Worm (Caenorhabditis elegans): ENCODE measurements around the gene F46B6.13.
A peak's percentile ranks its signal among the peaks of the same experiment; 100 is the strongest.

The F46B6.13 gene

ce11 chrV:9789657-9790261 lies 9.2 kb downstream of the F46B6.13 start, which contains the start of gene ztf-7:
Gene ztf-7 (minus strand): TSS chrV:9789707.
- peak; percentile 46 for TF ChIP-seq F13C5.2 (tag; optimal IDR thresholded peaks at IDR 0.05)
- no peak for TF ChIP-seq ceh-13 (GFP tag; optimal IDR thresholded peaks at IDR 0.05)

ce11 chrV:9786721-9787131 lies 12.2 kb downstream of the F46B6.13 start, which contains the start of gene F46B6.6:
Gene F46B6.6 (minus strand): TSS chrV:9786868.
- no peak for TF ChIP-seq tbx-37 (GFP tag; conservative IDR thresholded peaks at IDR 0.05)
- TF ChIP-seq ama-1 (optimal IDR thresholded peaks at IDR 0.05): peak; percentile 44

- no peak for TF ChIP-seq hnd-1 (tag; optimal IDR thresholded peaks at IDR 0.05)
- TF ChIP-seq tra-4 (tag; optimal IDR thresholded peaks at IDR 0.05): no peak
- TF ChIP-seq tbx-37 (GFP tag; conservative IDR thresholded peaks at IDR 0.05): no peak
- no peak for TF ChIP-seq tbx-11 (GFP tag; IDR thresholded peaks at IDR 0.05)
- TF ChIP-seq ceh-36 (tag; optimal IDR thresholded peaks at IDR 0.05): no peak
- TF ChIP-seq ama-1 (optimal IDR thresholded peaks at IDR 0.05): no peak
- TF ChIP-seq hmbx-1 (tag; optimal IDR thresholded peaks at IDR 0.05): no peak
- TF ChIP-seq ets-7 (tag; optimal IDR thresholded peaks at IDR 0.05): no peak
- no peak for TF ChIP-seq pes-1 (GFP tag; IDR thresholded peaks at IDR 0.05)
- TF ChIP-seq flt-1 (GFP tag; IDR thresholded peaks at IDR 0.05): no peak
- TF ChIP-seq hmg-4 (GFP tag; optimal IDR thresholded peaks at IDR 0.05): no peak
- no peak for TF ChIP-seq sea-1 (GFP tag; conservative IDR thresholded peaks at IDR 0.05)
Measured at ce11 chrV:9784215-9784614, 14.8 kb downstream of the F46B6.13 start.

- no peak for TF ChIP-seq ceh-13 (GFP tag; optimal IDR thresholded peaks at IDR 0.05)
Measured at ce11 chrV:9782969-9783368, 16.0 kb downstream of the F46B6.13 start, which contains the start of gene F46B6.5. Gene F46B6.5 (minus strand): TSS chrV:9783069.

- no peak for TF ChIP-seq hnd-1 (tag; optimal IDR thresholded peaks at IDR 0.05)
- no peak for TF ChIP-seq ceh-13 (GFP tag; optimal IDR thresholded peaks at IDR 0.05)
- no peak for TF ChIP-seq ceh-36 (tag; optimal IDR thresholded peaks at IDR 0.05)
- no peak for TF ChIP-seq F13C5.2 (tag; optimal IDR thresholded peaks at IDR 0.05)
- no peak for TF ChIP-seq tra-4 (tag; optimal IDR thresholded peaks at IDR 0.05)
- no peak for TF ChIP-seq ama-1 (optimal IDR thresholded peaks at IDR 0.05)
- TF ChIP-seq scrt-1 (GFP tag; IDR thresholded peaks at IDR 0.05): no peak
- no peak for TF ChIP-seq hmbx-1 (tag; optimal IDR thresholded peaks at IDR 0.05)
- TF ChIP-seq pes-1 (GFP tag; IDR thresholded peaks at IDR 0.05): no peak
- TF ChIP-seq aly-1 (tag; optimal IDR thresholded peaks at IDR 0.05): no peak
- TF ChIP-seq hmg-4 (GFP tag; optimal IDR thresholded peaks at IDR 0.05): no peak
- no peak for TF ChIP-seq flt-1 (GFP tag; IDR thresholded peaks at IDR 0.05)
- TF ChIP-seq B0310.2 (tag; optimal IDR thresholded peaks at IDR 0.05): no peak
- no peak for TF ChIP-seq tbx-37 (GFP tag; conservative IDR thresholded peaks at IDR 0.05)
- TF ChIP-seq ets-7 (tag; optimal IDR thresholded peaks at IDR 0.05): no peak
- TF ChIP-seq sea-1 (GFP tag; conservative IDR thresholded peaks at IDR 0.05): no peak
- no peak for TF ChIP-seq tbx-11 (GFP tag; IDR thresholded peaks at IDR 0.05)
Measured at ce11 chrV:9782045-9782444, 16.9 kb downstream of the F46B6.13 start.

ce11 chrV:9779418-9779817 lies 19.6 kb downstream of the F46B6.13 start, which contains the start of gene F46B6.4:
Gene F46B6.4 (minus strand): TSS chrV:9779518.
- TF ChIP-seq aly-1 (tag; optimal IDR thresholded peaks at IDR 0.05) (no peak), ets-7 (tag; optimal IDR thresholded peaks at IDR 0.05) (no peak), hmbx-1 (tag; optimal IDR thresholded peaks at IDR 0.05) (no peak), hmg-4 (GFP tag; optimal IDR thresholded peaks at IDR 0.05) (no peak), F13C5.2 (tag; optimal IDR thresholded peaks at IDR 0.05) (no peak), tbx-11 (GFP tag; IDR thresholded peaks at IDR 0.05) (no peak), ceh-13 (GFP tag; optimal IDR thresholded peaks at IDR 0.05) (no peak)

ce11 chrV:9777645-9778044 lies 21.3 kb downstream of the F46B6.13 start, which contains the start of gene smg-4:
Gene smg-4 (minus strand): TSS chrV:9777745.
- TF ChIP-seq ceh-36 (tag; optimal IDR thresholded peaks at IDR 0.05) (no peak), flt-1 (GFP tag; IDR thresholded peaks at IDR 0.05) (no peak), tra-4 (tag; optimal IDR thresholded peaks at IDR 0.05) (no peak), tbx-11 (GFP tag; IDR thresholded peaks at IDR 0.05) (no peak), hnd-1 (tag; optimal IDR thresholded peaks at IDR 0.05) (no peak), ama-1 (optimal IDR thresholded peaks at IDR 0.05) (no peak), sea-1 (GFP tag; conservative IDR thresholded peaks at IDR 0.05) (no peak), ceh-13 (GFP tag; optimal IDR thresholded peaks at IDR 0.05) (no peak), tbx-37 (GFP tag; conservative IDR thresholded peaks at IDR 0.05) (no peak), scrt-1 (GFP tag; IDR thresholded peaks at IDR 0.05) (no peak)

- TF ChIP-seq ceh-13 (GFP tag; optimal IDR thresholded peaks at IDR 0.05): no peak
- TF ChIP-seq pes-1 (GFP tag; IDR thresholded peaks at IDR 0.05): no peak
- no peak for TF ChIP-seq aly-1 (tag; optimal IDR thresholded peaks at IDR 0.05)
- TF ChIP-seq flt-1 (GFP tag; IDR thresholded peaks at IDR 0.05): no peak
- TF ChIP-seq ets-7 (tag; optimal IDR thresholded peaks at IDR 0.05): no peak
- TF ChIP-seq tbx-37 (GFP tag; conservative IDR thresholded peaks at IDR 0.05): no peak
Measured at ce11 chrV:9775734-9776133, 23.2 kb downstream of the F46B6.13 start, which contains the start of gene F46B6.12. Gene F46B6.12 (minus strand): TSS chrV:9775834.

- TF ChIP-seq B0310.2 (tag; optimal IDR thresholded peaks at IDR 0.05): no peak
- TF ChIP-seq ets-7 (tag; optimal IDR thresholded peaks at IDR 0.05): no peak
- TF ChIP-seq hmbx-1 (tag; optimal IDR thresholded peaks at IDR 0.05): no peak
- TF ChIP-seq tbx-37 (GFP tag; conservative IDR thresholded peaks at IDR 0.05): no peak
- no peak for TF ChIP-seq sea-1 (GFP tag; conservative IDR thresholded peaks at IDR 0.05)
- no peak for TF ChIP-seq aly-1 (tag; optimal IDR thresholded peaks at IDR 0.05)
- no peak for TF ChIP-seq flt-1 (GFP tag; IDR thresholded peaks at IDR 0.05)
- no peak for TF ChIP-seq ceh-36 (tag; optimal IDR thresholded peaks at IDR 0.05)
- TF ChIP-seq hnd-1 (tag; optimal IDR thresholded peaks at IDR 0.05): no peak
- TF ChIP-seq tra-4 (tag; optimal IDR thresholded peaks at IDR 0.05): no peak
- TF ChIP-seq tbx-11 (GFP tag; IDR thresholded peaks at IDR 0.05): no peak
Measured at ce11 chrV:9771970-9772369, 27.0 kb downstream of the F46B6.13 start, which contains the start of gene F46B6.2. Gene F46B6.2 (plus strand): TSS chrV:9772285.

All from whole organism, early embryonic.